Fruit fly (Drosophila melanogaster) whole organism, wandering third instar larva: ENCODE data around the gene Mocs1.

ENCODE experiments used
- Abd-B ChIP-seq: fragments of >200 bp; optimal IDR thresholded peaks from 2 replicates; lab custom pipeline; 2017; ENCODE audit warnings: missing biosample characterization, missing genetic modification characterization
- CG32264 ChIP-seq: fragments of 200-800 bp; sonication (Bioruptor generic); optimal IDR thresholded peaks from 2 replicates; lab custom pipeline; 2016; ENCODE audit warnings: missing biosample characterization, missing genetic modification characterization
- CG9705 ChIP-seq: fragments of 200-800 bp; sonication (Bioruptor generic); optimal IDR thresholded peaks from 2 replicates; lab custom pipeline; 2018; ENCODE audit warnings: missing biosample characterization, mild to moderate bottlenecking, missing genetic modification characterization
- CrebA ChIP-seq: fragments of 200-800 bp; sonication (Bioruptor generic); optimal IDR thresholded peaks from 2 replicates; lab custom pipeline; 2016; ENCODE audit warnings: missing biosample characterization, mild to moderate bottlenecking, missing genetic modification characterization, borderline replicate concordance
- Dfd ChIP-seq: fragments of >200 bp; optimal IDR thresholded peaks from 2 replicates; lab custom pipeline; 2017; ENCODE audit warnings: missing biosample characterization, missing genetic modification characterization
- Dif ChIP-seq: fragments of 200-275, 200-300 bp; sonication (Bioruptor generic); optimal IDR thresholded peaks from 2 replicates; lab custom pipeline; 2018; ENCODE audit warnings: missing biosample characterization, missing genetic modification characterization; ENCODE audit not compliant: partially characterized antibody
- GATAd ChIP-seq: sonication (Bioruptor generic); optimal IDR thresholded peaks from 2 replicates; lab custom pipeline; 2016; ENCODE audit warnings: missing biosample characterization, missing genetic modification characterization
- HLH106 ChIP-seq: fragments of 200-800 bp; optimal IDR thresholded peaks from 3 replicates; lab custom pipeline; 2019; ENCODE audit warnings: missing biosample characterization, mild to moderate bottlenecking, missing genetic modification characterization, moderate library complexity
- Hnf4 ChIP-seq: fragments of 200-800 bp; sonication (Bioruptor generic); optimal IDR thresholded peaks from 2 replicates; lab custom pipeline; 2016; ENCODE audit warnings: missing biosample characterization, mild to moderate bottlenecking, missing genetic modification characterization
- Hr78 ChIP-seq: fragments of >200 bp; optimal IDR thresholded peaks from 2 replicates; lab custom pipeline; 2017; ENCODE audit warnings: missing biosample characterization, missing genetic modification characterization
- Hr83 ChIP-seq: fragments of 200-300 bp; sonication (Bioruptor generic); optimal IDR thresholded peaks from 2 replicates; lab custom pipeline; 2016; ENCODE audit warnings: missing biosample characterization, mild to moderate bottlenecking, missing genetic modification characterization, moderate library complexity; ENCODE audit not compliant: poor library complexity, severe bottlenecking
- Jra ChIP-seq: sonication (Bioruptor generic); optimal IDR thresholded peaks from 2 replicates; lab custom pipeline; 2016; ENCODE audit warnings: missing biosample characterization, missing genetic modification characterization
- Mio ChIP-seq: sonication (Bioruptor generic); optimal IDR thresholded peaks from 2 replicates; lab custom pipeline; 2016; ENCODE audit warnings: missing biosample characterization, missing genetic modification characterization
- Myc ChIP-seq: fragments of >200 bp; optimal IDR thresholded peaks from 2 replicates; lab custom pipeline; 2017
- N ChIP-seq: fragments of >200 bp; optimal IDR thresholded peaks from 2 replicates; lab custom pipeline; 2018; ENCODE audit warnings: missing biosample characterization, missing external identifiers, missing genetic modification characterization
- OdsH ChIP-seq: fragments of 200-800 bp; sonication (Bioruptor generic); optimal IDR thresholded peaks from 2 replicates; lab custom pipeline; 2016; ENCODE audit warnings: missing biosample characterization, mild to moderate bottlenecking, missing genetic modification characterization
- Rel ChIP-seq, 2 experiments: fragments of 200-800 bp; sonication (Bioruptor generic) in 1 of 2; optimal IDR thresholded peaks; 2 replicates in 1 of 2; 3 replicates in 1 of 2; lab custom pipeline; 2016 to 2019; ENCODE audit warnings: mild to moderate bottlenecking in 2 of 2, missing biosample characterization in 2 of 2, missing genetic modification characterization in 2 of 2, moderate library complexity in 1 of 2
- Sp1 ChIP-seq: fragments of 200-800 bp; sonication (Bioruptor generic); optimal IDR thresholded peaks from 3 replicates; lab custom pipeline; 2019; ENCODE audit warnings: missing biosample characterization, mild to moderate bottlenecking, missing genetic modification characterization, moderate library complexity
- Vsx2 ChIP-seq: fragments of 200-300, 225-300 bp; sonication (Bioruptor generic); optimal IDR thresholded peaks from 2 replicates; lab custom pipeline; 2018; ENCODE audit warnings: missing biosample characterization, missing genetic modification characterization; ENCODE audit not compliant: partially characterized antibody
- br ChIP-seq: fragments of 200-800 bp; sonication (Bioruptor generic); optimal IDR thresholded peaks from 2 replicates; lab custom pipeline; 2016; ENCODE audit warnings: missing biosample characterization, missing genetic modification characterization
- brk ChIP-seq: fragments of 200-800 bp; sonication (Bioruptor generic); optimal IDR thresholded peaks from 2 replicates; lab custom pipeline; 2016; ENCODE audit warnings: missing biosample characterization, mild to moderate bottlenecking, missing genetic modification characterization
- dl ChIP-seq, 2 experiments: fragments of 175-275, 200-275 bp in 1 of 2; fragments of 200-275 bp in 1 of 2; sonication (Bioruptor generic); optimal IDR thresholded peaks; lab custom pipeline; 2018; ENCODE audit warnings: mild to moderate bottlenecking in 2 of 2, missing biosample characterization in 2 of 2, missing genetic modification characterization in 2 of 2, moderate library complexity in 2 of 2; ENCODE audit not compliant: partially characterized antibody in 2 of 2, insufficient read depth in 1 of 2
- dmrt93B ChIP-seq: fragments of 200-800 bp; sonication (Bioruptor generic); optimal IDR thresholded peaks from 2 replicates; lab custom pipeline; 2018; ENCODE audit warnings: missing biosample characterization, mild to moderate bottlenecking, missing genetic modification characterization
- dsf ChIP-seq: sonication (Bioruptor generic); optimal IDR thresholded peaks from 2 replicates; lab custom pipeline; 2016; ENCODE audit warnings: missing biosample characterization, missing genetic modification characterization, borderline replicate concordance
- ey ChIP-seq: fragments of 200-800 bp; sonication (Bioruptor generic); optimal IDR thresholded peaks from 2 replicates; lab custom pipeline; 2016; ENCODE audit warnings: missing biosample characterization, missing genetic modification characterization
- foxo ChIP-seq, 2 experiments: fragments of 200-800 bp; sonication (Bioruptor generic); optimal IDR thresholded peaks; 2 replicates in 1 of 2; 3 replicates in 1 of 2; lab custom pipeline; 2016 to 2017; ENCODE audit warnings: missing biosample characterization in 2 of 2, missing genetic modification characterization in 2 of 2
- fru ChIP-seq: fragments of 200-800 bp; sonication (Bioruptor generic); optimal IDR thresholded peaks from 3 replicates; lab custom pipeline; 2016; ENCODE audit warnings: missing biosample characterization, mild to moderate bottlenecking, missing genetic modification characterization
- h ChIP-seq: fragments of 200-800 bp; sonication (Bioruptor generic); optimal IDR thresholded peaks from 3 replicates; lab custom pipeline; 2016; ENCODE audit warnings: missing biosample characterization, mild to moderate bottlenecking, missing genetic modification characterization
- jim ChIP-seq: fragments of 175-275, 200-325 bp; sonication (Bioruptor generic); optimal IDR thresholded peaks from 2 replicates; lab custom pipeline; 2016; ENCODE audit warnings: missing biosample characterization, mild to moderate bottlenecking, missing genetic modification characterization
- lola ChIP-seq: fragments of >200 bp; optimal IDR thresholded peaks from 2 replicates; lab custom pipeline; 2017; ENCODE audit warnings: missing biosample characterization, missing genetic modification characterization
- pan ChIP-seq: fragments of >200 bp; optimal IDR thresholded peaks from 2 replicates; lab custom pipeline; 2017
- psq ChIP-seq: fragments of 200-800 bp; sonication (Bioruptor generic); optimal IDR thresholded peaks from 3 replicates; lab custom pipeline; 2017; ENCODE audit warnings: missing biosample characterization, mild to moderate bottlenecking, missing genetic modification characterization, moderate library complexity
- rgr ChIP-seq: fragments of 200-800 bp; sonication (Bioruptor generic); optimal IDR thresholded peaks from 3 replicates; lab custom pipeline; 2016; ENCODE audit warnings: missing biosample characterization, mild to moderate bottlenecking, missing genetic modification characterization
- sage ChIP-seq: fragments of 200-800 bp; sonication (Bioruptor generic); optimal IDR thresholded peaks from 2 replicates; lab custom pipeline; 2016; ENCODE audit warnings: missing biosample characterization, mild to moderate bottlenecking, missing genetic modification characterization
- sv ChIP-seq: fragments of 200-800 bp; sonication (Bioruptor generic); optimal IDR thresholded peaks from 3 replicates; lab custom pipeline; 2016; ENCODE audit warnings: missing biosample characterization, missing genetic modification characterization
- tai ChIP-seq: sonication (Bioruptor generic); optimal IDR thresholded peaks from 2 replicates; lab custom pipeline; 2016; ENCODE audit warnings: missing biosample characterization, missing genetic modification characterization
- usp ChIP-seq: fragments of >200 bp; optimal IDR thresholded peaks from 2 replicates; lab custom pipeline; 2017; ENCODE audit warnings: missing biosample characterization, missing genetic modification characterization
- woc ChIP-seq: sonication (Bioruptor generic); optimal IDR thresholded peaks from 2 replicates; lab custom pipeline; 2016; ENCODE audit warnings: missing biosample characterization, mild to moderate bottlenecking, missing genetic modification characterization

Gene Mocs1

dm6 chr3L:11120419-11120958, 50.2 kb downstream of the Mocs1 start, which contains the start of the genes FoxK and mRpL2:
TSS of gene FoxK (minus strand) at chr3L:11120783.
TSS of gene mRpL2 (plus strand) at chr3L:11120847.
- TF ChIP-seq OdsH (GFP tag; lab: Kevin White, UChicago): no peak
- peak; percentile 1 for TF ChIP-seq Dif (GFP tag; lab: Kevin White, UChicago)
- no peak for TF ChIP-seq ey (GFP tag; lab: Kevin White, UChicago)
- no peak for TF ChIP-seq sv (GFP tag; lab: Kevin White, UChicago)
- TF ChIP-seq Jra (GFP tag; lab: Kevin White, UChicago): peak; percentile 14
- peak; percentile 12 for TF ChIP-seq CG32264 (GFP tag; lab: Kevin White, UChicago)
- TF ChIP-seq woc (GFP tag; lab: Kevin White, UChicago): peak; percentile 27
- TF ChIP-seq CG9705: peak; percentile 9
- TF ChIP-seq Hr83: no peak
- TF ChIP-seq rgr (GFP tag; lab: Kevin White, UChicago): peak; percentile 38
- no peak for TF ChIP-seq lola (GFP tag; lab: Kevin White, UChicago)
- peak; percentile 82 for TF ChIP-seq sage
- TF ChIP-seq h (GFP tag; lab: Kevin White, UChicago): no peak
- no peak for TF ChIP-seq Hr78
- peak; percentile 25 to 56 for TF ChIP-seq foxo (GFP tag; optimal IDR thresholded peaks at IDR 0.05; lab: Kevin White, UChicago)
- no peak for TF ChIP-seq pan (lab: Kevin White, UChicago)
- no peak for TF ChIP-seq dl (GFP tag; optimal IDR thresholded peaks at IDR 0.05; lab: Kevin White, UChicago; ENCODE audit: insufficient read depth in 1 of 2, partially characterized antibody in 2 of 2)
- no peak for TF ChIP-seq usp (GFP tag; lab: Kevin White, UChicago)
- TF ChIP-seq Vsx2 (GFP tag; lab: Kevin White, UChicago): no peak
- TF ChIP-seq Dfd (GFP tag; lab: Kevin White, UChicago): no peak
- peak; percentile 41 for TF ChIP-seq dsf (GFP tag; lab: Kevin White, UChicago)
- TF ChIP-seq tai (GFP tag; lab: Kevin White, UChicago): no peak
- no peak for TF ChIP-seq GATAd (GFP tag; lab: Kevin White, UChicago)
- peak; percentile 87 for TF ChIP-seq Rel (GFP tag; optimal IDR thresholded peaks at IDR 0.05; lab: Kevin White, UChicago)
- peak; percentile 78 for TF ChIP-seq Rel (tag; optimal IDR thresholded peaks at IDR 0.05; lab: Kevin White, UChicago)
- peak; percentile 25 for TF ChIP-seq HLH106 (tag; lab: Kevin White, UChicago)
- TF ChIP-seq N: no peak
- TF ChIP-seq fru (GFP tag; lab: Kevin White, UChicago): peak; percentile 24
- TF ChIP-seq Abd-B: no peak
- no peak for TF ChIP-seq br (GFP tag; lab: Kevin White, UChicago)
- peak; percentile 55 for TF ChIP-seq psq (GFP tag; lab: Kevin White, UChicago)
- TF ChIP-seq dmrt93B (GFP tag; lab: Kevin White, UChicago): no peak
- peak; percentile 81 for TF ChIP-seq Sp1 (GFP tag; lab: Kevin White, UChicago)
- peak; percentile 37 for TF ChIP-seq brk
- no peak for TF ChIP-seq Mio (GFP tag; lab: Kevin White, UChicago)
- no peak for TF ChIP-seq CrebA
- TF ChIP-seq Hnf4 (GFP tag; lab: Kevin White, UChicago): peak; percentile 46
- TF ChIP-seq jim (GFP tag; lab: Kevin White, UChicago): no peak
- TF ChIP-seq Myc: peak; percentile 9
